Worm (Caenorhabditis elegans): ENCODE data around the gene T05G5.4.

- TF ChIP-seq unc-130 (GFP tag; optimal IDR thresholded peaks at IDR 0.05) (no peak), fos-1 (tag; optimal IDR thresholded peaks at IDR 0.05) (no peak), egl-43 (GFP tag; IDR thresholded peaks at IDR 0.05) (no peak)
These were observed 34.0 kb upstream of the T05G5.4 start for ce11 chrIII:9714731-9715130.
